Fruit fly (Drosophila melanogaster): ENCODE results near the gene cm.
A peak's percentile ranks its signal among the peaks of the same experiment; 100 is the strongest.

cm gene

dm6 chrX:7004101-7004700, 6.7 kb downstream of the cm start (continued):
- TF ChIP-seq CG11456 (GFP tag; IDR thresholded peaks at IDR 0.05): peak; percentile 81
- TF ChIP-seq Camta (GFP tag; optimal IDR thresholded peaks at IDR 0.05): peak; percentile 90
- peak; percentile 55 for TF ChIP-seq exex (tag; optimal IDR thresholded peaks at IDR 0.05)
- peak; percentile 48 for TF ChIP-seq run (tag; optimal IDR thresholded peaks at IDR 0.05)
- peak; percentile 85 for TF ChIP-seq Sox100B (GFP tag; optimal IDR thresholded peaks at IDR 0.05)
- peak; percentile 40; the same call in 1 of the 3 replicates for TF ChIP-seq CG14050 (GFP tag; IDR thresholded peaks at IDR 0.05)
- peak; percentile 96; the same call in 1 of the 2 replicates for TF ChIP-seq chm (GFP tag; IDR thresholded peaks at IDR 0.05)
- TF ChIP-seq CG6791 (GFP tag; IDR thresholded peaks at IDR 0.05; ENCODE audit: partially characterized antibody): no peak
- TF ChIP-seq Stat92E (GFP tag; optimal IDR thresholded peaks at IDR 0.05): peak in 1 of 3 experiments; percentile 85
- TF ChIP-seq Vsx1 (GFP tag; optimal IDR thresholded peaks at IDR 0.05): peak; percentile 93
- TF ChIP-seq Doc2 (GFP tag; IDR thresholded peaks at IDR 0.05): no peak
- peak; percentile 83 for TF ChIP-seq CG8359 (GFP tag; optimal IDR thresholded peaks at IDR 0.05; ENCODE audit: borderline replicate concordance)
- TF ChIP-seq Sry-β (GFP tag; optimal IDR thresholded peaks at IDR 0.05): peak; percentile 63
- TF ChIP-seq CG16863 (GFP tag; optimal IDR thresholded peaks at IDR 0.05): peak; percentile 90
- peak; percentile 72 for TF ChIP-seq CG4424 (GFP tag; optimal IDR thresholded peaks at IDR 0.05)
- TF ChIP-seq CG10209 (GFP tag; optimal IDR thresholded peaks at IDR 0.05): peak; percentile 93
- TF ChIP-seq zen (tag; optimal IDR thresholded peaks at IDR 0.05): peak; percentile 74
- TF ChIP-seq CG9609 (GFP tag; optimal IDR thresholded peaks at IDR 0.05): peak; percentile 61
- peak; percentile 97 for TF ChIP-seq CG2202 (tag; optimal IDR thresholded peaks at IDR 0.05)
- TF ChIP-seq E2f2 (GFP tag; IDR thresholded peaks at IDR 0.05): peak; percentile 65
- TF ChIP-seq ase (GFP tag; IDR thresholded peaks at IDR 0.05): peak; percentile 54; the same call in 2 of the 3 replicates
- peak; percentile 74 for TF ChIP-seq crc (GFP tag; optimal IDR thresholded peaks at IDR 0.05)
- TF ChIP-seq CG2199 (GFP tag; IDR thresholded peaks at IDR 0.05): peak; percentile 67; the same call in 1 of the 3 replicates
- peak; percentile 87 for TF ChIP-seq Hmr (GFP tag; optimal IDR thresholded peaks at IDR 0.05)
- TF ChIP-seq CG8089 (GFP tag; optimal IDR thresholded peaks at IDR 0.05): peak; percentile 94
- peak; percentile 59 for TF ChIP-seq CG5245 (GFP tag; optimal IDR thresholded peaks at IDR 0.05)
- peak; percentile 33 for TF ChIP-seq CG9797 (GFP tag; optimal IDR thresholded peaks at IDR 0.05)
- peak; percentile 82 to 84 for TF ChIP-seq chif (GFP tag; optimal IDR thresholded peaks at IDR 0.05)
- no peak for TF ChIP-seq zf30C (GFP tag; optimal IDR thresholded peaks at IDR 0.05)
- peak; percentile 51; the same call in 1 of the 3 replicates for TF ChIP-seq dysf (GFP tag; IDR thresholded peaks at IDR 0.05)
- peak; percentile 80 for TF ChIP-seq shn (GFP tag; optimal IDR thresholded peaks at IDR 0.05)
- TF ChIP-seq CG7963 (GFP tag; IDR thresholded peaks at IDR 0.05; ENCODE audit: partially characterized antibody): no peak
- peak in 1 of 3 experiments; percentile 83 for TF ChIP-seq lola (GFP tag; optimal IDR thresholded peaks at IDR 0.05)
- TF ChIP-seq zfh2 (GFP tag; optimal IDR thresholded peaks at IDR 0.05): peak; percentile 25
- TF ChIP-seq vnd (GFP tag; IDR thresholded peaks at IDR 0.05; ENCODE audit: partially characterized antibody): no peak
- peak; percentile 91 for TF ChIP-seq CG1233 (GFP tag; optimal IDR thresholded peaks at IDR 0.05)
- no peak for TF ChIP-seq CG6272 (GFP tag; IDR thresholded peaks at IDR 0.05)
- TF ChIP-seq ash1 (GFP tag; optimal IDR thresholded peaks at IDR 0.05): peak; percentile 44
- peak; percentile 64 to 76 for TF ChIP-seq Pdp1 (GFP tag; optimal IDR thresholded peaks at IDR 0.05)
- TF ChIP-seq CG31441 (GFP tag; IDR thresholded peaks at IDR 0.05): peak; percentile 77
- peak; percentile 80 for TF ChIP-seq CG5180 (GFP tag; optimal IDR thresholded peaks at IDR 0.05)
- no peak for TF ChIP-seq GATAe (GFP tag; conservative IDR thresholded peaks at IDR 0.05)
- peak; percentile 19 for TF ChIP-seq Dip3 (GFP tag; optimal IDR thresholded peaks at IDR 0.05)
- peak; percentile 75 for TF ChIP-seq pnt (GFP tag; optimal IDR thresholded peaks at IDR 0.05)
- no peak for TF ChIP-seq Drgx (GFP tag; IDR thresholded peaks at IDR 0.05)
- peak; percentile 30 for TF ChIP-seq gro (GFP tag; optimal IDR thresholded peaks at IDR 0.05)
- peak; percentile 83 for TF ChIP-seq Hey (tag; optimal IDR thresholded peaks at IDR 0.05)
- peak; percentile 72; the same call in 2 of the 3 replicates for TF ChIP-seq z (GFP tag; IDR thresholded peaks at IDR 0.05)
- peak; percentile 74 for TF ChIP-seq Fer1 (GFP tag; optimal IDR thresholded peaks at IDR 0.05)
